Worm (Caenorhabditis elegans) whole organism, L4 larva: ENCODE results near the gene F54B11.10.
A peak's percentile ranks its signal among the peaks of the same experiment; 100 is the strongest.

ENCODE experiments used
- D1046.2 ChIP-seq: fragments of 200-800 bp; sonication (Bioruptor generic); IDR thresholded peaks from 2 replicates; pipeline ENCODE4 v1.3.6; 2022; ENCODE audit warnings: missing genetic modification characterization, missing compliant biosample characterization
- R02D3.7 ChIP-seq: fragments of 150-350 bp; sonication (generic microtip); optimal IDR thresholded peaks from 3 replicates; lab custom pipeline; 2014; ENCODE audit warnings: missing biosample characterization, missing genetic modification characterization
- Y105C5A.15 ChIP-seq: fragments of 200-800 bp; sonication (Bioruptor generic); IDR thresholded peaks from 2 replicates; pipeline ENCODE4 v1.3.6; 2022; ENCODE audit warnings: missing genetic modification characterization, missing compliant biosample characterization
- Y48G9A.11 ChIP-seq: fragments of 200-800 bp; sonication (Bioruptor generic); IDR thresholded peaks from 2 replicates; pipeline ENCODE4 v1.3.6; 2022; ENCODE audit warnings: missing genetic modification reagents, missing genetic modification characterization, missing compliant biosample characterization
- aly-2 ChIP-seq: sonication (generic microtip); optimal IDR thresholded peaks from 2 replicates; lab custom pipeline; 2018; ENCODE audit warnings: missing biosample characterization, missing genetic modification characterization
- attf-4 ChIP-seq: sonication (generic microtip); optimal IDR thresholded peaks from 3 replicates; lab custom pipeline; 2017; ENCODE audit warnings: missing biosample characterization, missing genetic modification characterization
- ceh-20 ChIP-seq: fragments of 200-800 bp; sonication (Bioruptor generic); IDR thresholded peaks from 2 replicates; pipeline ENCODE4 v1.3.6; 2022; ENCODE audit warnings: missing genetic modification reagents, missing genetic modification characterization, missing compliant biosample characterization
- ceh-28 ChIP-seq: fragments of 150-350 bp; optimal IDR thresholded peaks from 2 replicates; lab custom pipeline; 2014; ENCODE audit warnings: missing biosample characterization, missing genetic modification reagents, missing genetic modification characterization
- ceh-44 ChIP-seq: fragments of 200-800 bp; sonication (Bioruptor generic); IDR thresholded peaks from 2 replicates; pipeline ENCODE4 v1.3.6; 2022; ENCODE audit warnings: missing genetic modification reagents, missing genetic modification characterization, missing compliant biosample characterization
- ceh-82 ChIP-seq: sonication (generic microtip); optimal IDR thresholded peaks from 2 replicates; lab custom pipeline; 2017; ENCODE audit warnings: missing biosample characterization, missing genetic modification characterization
- cey-2 ChIP-seq: sonication (generic microtip); optimal IDR thresholded peaks from 3 replicates; lab custom pipeline; 2017; ENCODE audit warnings: missing genetic modification characterization, mild to moderate bottlenecking, missing compliant biosample characterization, antibody characterized with exemption, borderline replicate concordance; ENCODE audit not compliant: insufficient read depth
- ctbp-1 ChIP-seq: fragments of 200-800 bp; sonication (Bioruptor generic); IDR thresholded peaks from 2 replicates; pipeline ENCODE4 v1.3.6; 2022; ENCODE audit warnings: missing genetic modification reagents, missing genetic modification characterization, missing compliant biosample characterization
- dmd-8 ChIP-seq: fragments of 200-800 bp; sonication (Bioruptor generic); IDR thresholded peaks from 2 replicates; pipeline ENCODE4 v1.3.6; 2022; ENCODE audit warnings: missing genetic modification characterization, missing compliant biosample characterization
- fos-1 ChIP-seq: fragments of 150-350 bp; optimal IDR thresholded peaks from 2 replicates; lab custom pipeline; 2014; ENCODE audit warnings: missing biosample characterization, missing genetic modification characterization
- hlh-11 ChIP-seq: fragments of 200-800 bp; sonication (Bioruptor generic); optimal IDR thresholded peaks from 2 replicates; lab custom pipeline; 2018; ENCODE audit warnings: mild to moderate bottlenecking, missing genetic modification characterization, missing compliant biosample characterization
- hmg-1.1 ChIP-seq: fragments of 200-800 bp; sonication (Bioruptor generic); IDR thresholded peaks from 2 replicates; pipeline ENCODE4 v1.3.6; 2022; ENCODE audit warnings: missing genetic modification reagents, missing genetic modification characterization, missing compliant biosample characterization
- lin-1 ChIP-seq: fragments of 200-800 bp; sonication (Bioruptor generic); IDR thresholded peaks from 2 replicates; pipeline ENCODE4 v1.3.6; 2022; ENCODE audit warnings: missing genetic modification reagents, missing genetic modification characterization, missing compliant biosample characterization
- lin-15B ChIP-seq: fragments of 150-350 bp; sonication (generic microtip); optimal IDR thresholded peaks from 3 replicates; lab custom pipeline; 2014; ENCODE audit warnings: missing biosample characterization, missing genetic modification characterization
- lin-29 ChIP-seq: fragments of 200-800 bp; sonication (Bioruptor generic); IDR thresholded peaks from 2 replicates; pipeline ENCODE4 v1.3.6; 2022; ENCODE audit warnings: missing genetic modification reagents, missing genetic modification characterization, missing compliant biosample characterization
- madf-9 ChIP-seq: fragments of 200-800 bp; sonication (Bioruptor generic); conservative IDR thresholded peaks from 2 replicates; pipeline ENCODE4 v1.3.6; 2022; ENCODE audit warnings: missing genetic modification reagents, missing genetic modification characterization, missing compliant biosample characterization
- mxl-2 ChIP-seq: fragments of 200-800 bp; sonication (Bioruptor generic); conservative IDR thresholded peaks from 2 replicates; pipeline ENCODE4 v1.3.6; 2022; ENCODE audit warnings: missing genetic modification reagents, missing genetic modification characterization, missing compliant biosample characterization
- nhr-237 ChIP-seq: sonication (generic microtip); optimal IDR thresholded peaks from 2 replicates; lab custom pipeline; 2017; ENCODE audit warnings: missing biosample characterization, missing genetic modification characterization
- nhr-25 ChIP-seq: sonication (generic microtip); optimal IDR thresholded peaks from 2 replicates; lab custom pipeline; 2017; ENCODE audit warnings: missing genetic modification characterization, mild to moderate bottlenecking, missing compliant biosample characterization, antibody characterized with exemption, moderate library complexity, borderline replicate concordance; ENCODE audit not compliant: insufficient read depth
- nhr-48 ChIP-seq: sonication (generic microtip); optimal IDR thresholded peaks from 2 replicates; lab custom pipeline; 2016; ENCODE audit warnings: mild to moderate bottlenecking, missing genetic modification characterization, missing compliant biosample characterization
- nhr-76 ChIP-seq: fragments of 150-350 bp; optimal IDR thresholded peaks from 2 replicates; lab custom pipeline; 2014; ENCODE audit warnings: missing biosample characterization, missing genetic modification characterization
- pha-4 ChIP-seq, 2 experiments: fragments of 150-350 bp in 1 of 2; fragments of 200-800 bp in 1 of 2; sonication (Bioruptor generic) in 1 of 2; IDR thresholded peaks in 1 of 2; optimal IDR thresholded peaks in 1 of 2; 2 replicates each; pipeline versions ENCODE4 v1.3.6 to Lab custom; 2014 to 2022; ENCODE audit warnings: missing genetic modification characterization in 2 of 2, missing genetic modification reagents in 2 of 2, missing biosample characterization in 1 of 2, missing compliant biosample characterization in 1 of 2
- php-3 ChIP-seq: fragments of 200-800 bp; sonication (Bioruptor generic); IDR thresholded peaks from 2 replicates; pipeline ENCODE4 v1.3.6; 2022; ENCODE audit warnings: missing genetic modification reagents, missing genetic modification characterization, missing compliant biosample characterization
- sdz-12 ChIP-seq: fragments of 200-800 bp; sonication (Bioruptor generic); optimal IDR thresholded peaks from 2 replicates; lab custom pipeline; 2018; ENCODE audit warnings: mild to moderate bottlenecking, missing genetic modification characterization, missing compliant biosample characterization
- set-16 ChIP-seq: fragments of 200-800 bp; sonication (Bioruptor generic); IDR thresholded peaks from 2 replicates; pipeline ENCODE4 v1.3.6; 2022; ENCODE audit warnings: missing genetic modification reagents, missing genetic modification characterization, missing compliant biosample characterization
- spr-1 ChIP-seq: sonication (generic microtip); optimal IDR thresholded peaks from 2 replicates; lab custom pipeline; 2016; ENCODE audit warnings: mild to moderate bottlenecking, missing genetic modification characterization, missing compliant biosample characterization
- tag-97 ChIP-seq: fragments of 200-800 bp; sonication (Bioruptor generic); IDR thresholded peaks from 2 replicates; pipeline ENCODE4 v1.3.6; 2022; ENCODE audit warnings: missing genetic modification characterization, missing compliant biosample characterization
- tra-1 ChIP-seq: fragments of 200-800 bp; sonication (Bioruptor generic); IDR thresholded peaks from 2 replicates; pipeline ENCODE4 v1.3.6; 2022; ENCODE audit warnings: missing genetic modification reagents, missing genetic modification characterization, missing compliant biosample characterization
- unc-130 ChIP-seq: sonication (generic microtip); optimal IDR thresholded peaks from 2 replicates; lab custom pipeline; 2016; ENCODE audit warnings: missing genetic modification reagents, missing genetic modification characterization, missing compliant biosample characterization
- vab-7 ChIP-seq: fragments of 200-800 bp; sonication (Bioruptor generic); IDR thresholded peaks from 2 replicates; pipeline ENCODE4 v1.3.6; 2022; ENCODE audit warnings: missing genetic modification reagents, missing genetic modification characterization, missing compliant biosample characterization
- zag-1 ChIP-seq: fragments of 150-350 bp; optimal IDR thresholded peaks from 2 replicates; lab custom pipeline; 2014; ENCODE audit warnings: missing biosample characterization, missing genetic modification characterization
- ztf-11 ChIP-seq: fragments of 150-350 bp; optimal IDR thresholded peaks from 2 replicates; lab custom pipeline; 2014; ENCODE audit warnings: missing biosample characterization, missing genetic modification characterization

The F54B11.10 gene

DNA sequence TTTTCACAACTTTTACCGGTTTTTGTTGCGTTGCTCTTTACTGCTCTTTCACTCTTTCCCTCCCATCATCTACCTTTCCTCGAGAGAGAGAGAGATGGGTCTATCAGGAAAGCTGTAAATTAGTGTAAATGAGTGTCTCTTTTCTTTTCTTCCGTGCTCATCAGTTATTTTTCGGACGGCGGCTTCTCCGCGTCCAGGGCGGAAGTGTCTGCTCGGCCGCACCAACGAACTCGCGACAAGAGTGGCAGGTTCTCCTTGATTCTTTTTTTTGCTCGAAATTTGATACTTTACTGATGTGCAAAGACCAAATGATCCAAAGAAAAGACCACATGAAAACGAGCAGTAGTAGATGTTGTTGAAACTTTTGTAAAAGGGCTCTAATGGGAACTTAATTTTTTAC lies 23.3 kb upstream of the F54B11.10 start:
- TF ChIP-seq hlh-11 (tag; lab: Kevin White, UChicago) (peak; percentile 64), zag-1 (tag; lab: Kevin White, UChicago) (no peak), Y105C5A.15 (GFP tag; lab: Robert Waterston, UW) (no peak), ctbp-1 (GFP tag; lab: Robert Waterston, UW) (0 out of 2 replicates have a peak, but pooled peaks have one; percentile 29), ceh-44 (GFP tag; lab: Robert Waterston, UW) (no peak), tra-1 (GFP tag; lab: Robert Waterston, UW) (peak; percentile 45; the same call in 1 of the 2 replicates), sdz-12 (GFP tag; lab: Kevin White, UChicago) (no peak), set-16 (peak; percentile 17; the same call in 1 of the 2 replicates), cey-2 (tag; lab: Kevin White, UChicago) (no peak)

ce11 chrX:13561954-13562353 lies 20.0 kb upstream of the F54B11.10 start:
- TF ChIP-seq ctbp-1 (GFP tag; lab: Robert Waterston, UW) (no peak), php-3 (GFP tag; lab: Robert Waterston, UW) (no peak), ceh-28 (tag; lab: Kevin White, UChicago) (no peak), tag-97 (no peak), nhr-48 (no peak), Y48G9A.11 (GFP tag; lab: Robert Waterston, UW) (no peak), lin-1 (GFP tag; lab: Robert Waterston, UW) (no peak), nhr-76 (tag; lab: Kevin White, UChicago) (no peak), nhr-25 (tag; lab: Kevin White, UChicago) (no peak), mxl-2 (GFP tag; lab: Robert Waterston, UW) (no peak), pha-4 (GFP tag; IDR thresholded peaks at IDR 0.05; lab: Robert Waterston, UW) (no peak), pha-4 (tag; optimal IDR thresholded peaks at IDR 0.05; lab: Kevin White, UChicago) (no peak), ceh-82 (no peak), lin-29 (GFP tag; lab: Robert Waterston, UW) (no peak), hlh-11 (tag; lab: Kevin White, UChicago) (no peak)

DNA sequence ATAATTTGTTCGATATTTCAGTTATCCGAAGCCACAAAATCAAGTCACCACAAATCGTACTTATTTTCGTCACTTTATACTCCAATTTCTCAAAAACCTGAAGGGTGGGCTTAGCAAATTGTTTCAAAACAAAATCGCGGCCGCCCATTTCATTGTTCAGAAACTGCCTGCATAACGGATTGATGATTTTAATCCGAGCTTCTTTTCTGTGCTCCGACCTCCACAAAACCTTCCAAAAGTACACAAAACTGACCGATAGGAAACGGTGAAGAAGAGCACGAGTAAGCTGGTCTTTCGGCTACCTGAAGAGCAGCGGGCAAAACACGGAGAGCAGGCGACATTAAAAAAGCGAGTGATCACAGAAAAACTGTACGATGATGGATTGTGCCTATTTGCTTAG lies 15.5 kb upstream of the F54B11.10 start, which contains the start of gene R01E6.2:
TSS of gene R01E6.2 (minus strand) at position 101 of the 400 bp plus-strand sequence.
- TF ChIP-seq zag-1 (tag; lab: Kevin White, UChicago): no peak
- TF ChIP-seq dmd-8 (GFP tag; lab: Robert Waterston, UW): no peak
- TF ChIP-seq ctbp-1 (GFP tag; lab: Robert Waterston, UW): no peak
- TF ChIP-seq attf-4 (tag; lab: Kevin White, UChicago): no peak
- TF ChIP-seq R02D3.7: no peak
- no peak for TF ChIP-seq nhr-237 (tag; lab: Kevin White, UChicago)
- no peak for TF ChIP-seq ceh-20 (GFP tag; lab: Robert Waterston, UW)
- TF ChIP-seq lin-15B (tag; lab: Kevin White, UChicago): no peak
- TF ChIP-seq vab-7 (GFP tag; lab: Robert Waterston, UW): no peak
- TF ChIP-seq spr-1 (tag; lab: Kevin White, UChicago): no peak
- no peak for TF ChIP-seq madf-9 (GFP tag; lab: Robert Waterston, UW)
- no peak for TF ChIP-seq nhr-48
- TF ChIP-seq D1046.2: no peak
- TF ChIP-seq hmg-1.1 (GFP tag; lab: Robert Waterston, UW): no peak
- TF ChIP-seq lin-29 (GFP tag; lab: Robert Waterston, UW): no peak
- no peak for TF ChIP-seq ztf-11 (tag; lab: Kevin White, UChicago)
- TF ChIP-seq aly-2 (tag; lab: Kevin White, UChicago): no peak
- no peak for TF ChIP-seq fos-1
- no peak for TF ChIP-seq unc-130 (GFP tag; lab: Kevin White, UChicago)
